Worm (Caenorhabditis elegans) whole organism, L2 larva: Measurements from ENCODE around the gene tatn-1.

Experiments
- C34F6.9 ChIP-seq: fragments of 150-350 bp; optimal IDR thresholded peaks from 2 replicates; lab custom pipeline; 2014; ENCODE audit warnings: missing biosample characterization, missing genetic modification characterization
- F13H6.1 ChIP-seq: sonication (generic microtip); optimal IDR thresholded peaks from 2 replicates; lab custom pipeline; 2016; ENCODE audit warnings: missing genetic modification characterization, missing compliant biosample characterization
- R02D3.7 ChIP-seq: fragments of 150-350 bp; optimal IDR thresholded peaks from 2 replicates; lab custom pipeline; 2014; ENCODE audit warnings: missing biosample characterization, missing genetic modification characterization
- Y55F3AM.14 ChIP-seq: fragments of 200-800 bp; sonication (Bioruptor generic); optimal IDR thresholded peaks from 2 replicates; lab custom pipeline; 2018; ENCODE audit warnings: mild to moderate bottlenecking, missing genetic modification characterization, missing compliant biosample characterization
- alr-1 ChIP-seq: fragments of 150-350 bp; optimal IDR thresholded peaks from 2 replicates; lab custom pipeline; 2014; ENCODE audit warnings: missing biosample characterization, missing genetic modification characterization
- ama-1 ChIP-seq: fragments of 150-350 bp; optimal IDR thresholded peaks from 2 replicates; lab custom pipeline; 2018; ENCODE audit warnings: inconsistent platforms
- blmp-1 ChIP-seq: sonication (generic microtip); optimal IDR thresholded peaks from 2 replicates; lab custom pipeline; 2017; ENCODE audit warnings: missing genetic modification characterization, mild to moderate bottlenecking, missing compliant biosample characterization, antibody characterized with exemption, moderate library complexity; ENCODE audit not compliant: insufficient read depth
- ceh-16 ChIP-seq: fragments of 150-350 bp; optimal IDR thresholded peaks from 2 replicates; lab custom pipeline; 2014; ENCODE audit warnings: missing biosample characterization, missing genetic modification characterization
- crh-2 ChIP-seq: sonication (generic microtip); optimal IDR thresholded peaks from 2 replicates; lab custom pipeline; 2017; ENCODE audit warnings: missing biosample characterization, missing genetic modification characterization
- dmd-4 ChIP-seq: sonication (generic microtip); optimal IDR thresholded peaks from 2 replicates; lab custom pipeline; 2017; ENCODE audit warnings: missing biosample characterization, missing genetic modification characterization
- elt-3 ChIP-seq: sonication (generic microtip); optimal IDR thresholded peaks from 2 replicates; lab custom pipeline; 2017; ENCODE audit warnings: missing biosample characterization, missing genetic modification characterization
- fos-1 ChIP-seq: fragments of 150-350 bp; optimal IDR thresholded peaks from 2 replicates; lab custom pipeline; 2014; ENCODE audit warnings: missing biosample characterization, missing genetic modification characterization
- gmeb-1 ChIP-seq: fragments of 150-350 bp; optimal IDR thresholded peaks from 2 replicates; lab custom pipeline; 2014; ENCODE audit warnings: missing biosample characterization, missing genetic modification characterization
- lin-11 ChIP-seq: fragments of 150-350 bp; sonication (generic microtip); optimal IDR thresholded peaks from 2 replicates; lab custom pipeline; 2014; ENCODE audit warnings: missing biosample characterization, missing genetic modification characterization, inconsistent platforms, mixed read lengths
- lin-13 ChIP-seq: fragments of 150-350 bp; optimal IDR thresholded peaks from 2 replicates; lab custom pipeline; 2014; ENCODE audit warnings: missing biosample characterization, missing genetic modification reagents, missing genetic modification characterization
- lsy-2 ChIP-seq, 2 experiments: fragments of 150-350 bp in 1 of 2; sonication (generic microtip) in 1 of 2; optimal IDR thresholded peaks; 2 replicates each; lab custom pipeline; 2014 to 2017; ENCODE audit warnings: missing biosample characterization in 2 of 2, missing genetic modification characterization in 2 of 2
- mab-5 ChIP-seq: fragments of 150-350 bp; optimal IDR thresholded peaks from 2 replicates; lab custom pipeline; 2014; ENCODE audit warnings: missing biosample characterization, missing genetic modification characterization
- mdl-1 ChIP-seq, 2 experiments: fragments of 150-350 bp in 1 of 2; sonication (generic microtip) in 1 of 2; optimal IDR thresholded peaks; 2 replicates each; lab custom pipeline; 2017; ENCODE audit warnings: missing biosample characterization in 2 of 2, missing genetic modification characterization in 2 of 2
- nhr-10 ChIP-seq: sonication (generic microtip); optimal IDR thresholded peaks from 2 replicates; lab custom pipeline; 2017; ENCODE audit warnings: missing biosample characterization, missing genetic modification characterization
- nhr-129 ChIP-seq: fragments of 150-350 bp; optimal IDR thresholded peaks from 2 replicates; lab custom pipeline; 2014; ENCODE audit warnings: missing biosample characterization, missing genetic modification characterization
- nhr-21 ChIP-seq: fragments of 150-350 bp; optimal IDR thresholded peaks from 2 replicates; lab custom pipeline; 2014; ENCODE audit warnings: missing biosample characterization, missing genetic modification characterization
- nhr-237 ChIP-seq: fragments of 150-350 bp; optimal IDR thresholded peaks from 2 replicates; lab custom pipeline; 2014; ENCODE audit warnings: missing biosample characterization, missing genetic modification characterization
- nhr-25 ChIP-seq: fragments of 150-350 bp; sonication (generic microtip); optimal IDR thresholded peaks from 3 replicates; lab custom pipeline; 2014; ENCODE audit warnings: missing biosample characterization, missing genetic modification characterization
- nhr-6 ChIP-seq: fragments of 150-350 bp; optimal IDR thresholded peaks from 2 replicates; lab custom pipeline; 2014; ENCODE audit warnings: missing biosample characterization, missing genetic modification characterization
- nhr-77 ChIP-seq: fragments of 150-350 bp; optimal IDR thresholded peaks from 2 replicates; lab custom pipeline; 2014; ENCODE audit warnings: missing biosample characterization, missing genetic modification characterization
- peb-1 ChIP-seq: fragments of 150-350 bp; optimal IDR thresholded peaks from 2 replicates; lab custom pipeline; 2014; ENCODE audit warnings: missing biosample characterization, missing genetic modification characterization
- sem-4 ChIP-seq: fragments of 150-350 bp; optimal IDR thresholded peaks from 2 replicates; lab custom pipeline; 2014; ENCODE audit warnings: missing biosample characterization, missing genetic modification reagents, missing genetic modification characterization
- sma-3 ChIP-seq: sonication (generic microtip); optimal IDR thresholded peaks from 2 replicates; lab custom pipeline; 2016; ENCODE audit warnings: missing genetic modification reagents, missing genetic modification characterization, missing compliant biosample characterization
- sma-9 ChIP-seq, 2 experiments: fragments of 150-350 bp in 1 of 2; sonication (generic microtip) in 1 of 2; optimal IDR thresholded peaks; 2 replicates each; lab custom pipeline; 2014 to 2016; ENCODE audit warnings: missing genetic modification characterization in 2 of 2, mild to moderate bottlenecking in 1 of 2, missing biosample characterization in 1 of 2, missing compliant biosample characterization in 1 of 2, missing genetic modification reagents in 1 of 2, moderate library complexity in 1 of 2
- snpc-4 ChIP-seq: fragments of 150-350 bp; optimal IDR thresholded peaks from 2 replicates; lab custom pipeline; 2014; ENCODE audit warnings: missing biosample characterization, missing genetic modification characterization
- unc-39 ChIP-seq: fragments of 150-350 bp; optimal IDR thresholded peaks from 2 replicates; lab custom pipeline; 2014; ENCODE audit warnings: missing biosample characterization, missing genetic modification characterization
- unc-55 ChIP-seq: fragments of 150-350 bp; sonication (generic microtip); optimal IDR thresholded peaks from 3 replicates; lab custom pipeline; 2014; ENCODE audit warnings: missing biosample characterization, missing genetic modification reagents, missing genetic modification characterization
- unc-62 ChIP-seq: fragments of 150-350 bp; optimal IDR thresholded peaks from 2 replicates; lab custom pipeline; 2014; ENCODE audit warnings: missing biosample characterization, missing genetic modification reagents, missing genetic modification characterization
- zag-1 ChIP-seq: fragments of 150-350 bp; optimal IDR thresholded peaks from 2 replicates; lab custom pipeline; 2014; ENCODE audit warnings: missing biosample characterization, missing genetic modification characterization
- ztf-1 ChIP-seq: fragments of 200-800 bp; sonication (Bioruptor generic); conservative IDR thresholded peaks from 2 replicates; pipeline ENCODE4 v1.3.6; 2022; ENCODE audit warnings: missing genetic modification characterization, missing compliant biosample characterization
- ztf-11 ChIP-seq: sonication (generic microtip); optimal IDR thresholded peaks from 2 replicates; lab custom pipeline; 2017; ENCODE audit warnings: missing biosample characterization, missing genetic modification characterization
- ztf-4 ChIP-seq: fragments of 150-350 bp; optimal IDR thresholded peaks from 2 replicates; lab custom pipeline; 2014; ENCODE audit warnings: missing biosample characterization, missing genetic modification characterization

tatn-1 gene

ce11 chrX:14818464-14819259 is 27.9 kb downstream of the tatn-1 start, which contains the start of gene epn-1 (continued):
- TF ChIP-seq alr-1 (tag; lab: Kevin White, UChicago) (no peak), unc-55 (GFP tag; lab: Kevin White, UChicago) (peak; percentile 90), ztf-1 (no peak), sem-4 (peak; percentile 96), crh-2 (tag; lab: Kevin White, UChicago) (peak; percentile 96), ztf-4 (tag; lab: Kevin White, UChicago) (peak; percentile 94), fos-1 (tag; lab: Kevin White, UChicago) (peak; percentile 89), elt-3 (tag; lab: Kevin White, UChicago) (no peak), blmp-1 (tag; lab: Kevin White, UChicago) (peak; percentile 69), nhr-237 (tag; lab: Kevin White, UChicago) (peak; percentile 58), lin-11 (peak; percentile 98)

- no peak for TF ChIP-seq C34F6.9
- peak; percentile 13 for TF ChIP-seq lin-13 (GFP tag; lab: Kevin White, UChicago)
Measured at ce11 chrX:14819495-14819894, 28.7 kb downstream of the tatn-1 start.

- TF ChIP-seq F13H6.1 (tag; lab: Kevin White, UChicago): peak; percentile 77
- no peak for TF ChIP-seq R02D3.7 (tag; lab: Kevin White, UChicago)
- TF ChIP-seq nhr-6: peak; percentile 8
- TF ChIP-seq ama-1 (lab: Kevin White, UChicago): no peak
- TF ChIP-seq unc-62 (GFP tag; lab: Kevin White, UChicago): no peak
- TF ChIP-seq sem-4: peak; percentile 15
- peak; percentile 16 for TF ChIP-seq gmeb-1 (tag; lab: Kevin White, UChicago)
- TF ChIP-seq nhr-129 (tag; lab: Kevin White, UChicago): peak; percentile 53
- no peak for TF ChIP-seq dmd-4 (tag; lab: Kevin White, UChicago)
- peak; percentile 5 for TF ChIP-seq ceh-16 (tag; lab: Kevin White, UChicago)
- no peak for TF ChIP-seq Y55F3AM.14 (GFP tag; lab: Kevin White, UChicago)
- peak; percentile 46 for TF ChIP-seq lin-13 (GFP tag; lab: Kevin White, UChicago)
- peak; percentile 84 for TF ChIP-seq C34F6.9
- peak; percentile 63 for TF ChIP-seq unc-55 (GFP tag; lab: Kevin White, UChicago)
- TF ChIP-seq fos-1 (tag; lab: Kevin White, UChicago): peak; percentile 86
- no peak for TF ChIP-seq ztf-1
- peak; percentile 10 for TF ChIP-seq blmp-1 (tag; lab: Kevin White, UChicago)
- peak in 1 of 2 experiments; percentile 75 for TF ChIP-seq lsy-2 (tag; optimal IDR thresholded peaks at IDR 0.05; lab: Kevin White, UChicago)
- TF ChIP-seq unc-39: no peak
- TF ChIP-seq nhr-21 (tag; lab: Kevin White, UChicago): peak; percentile 21
- peak; percentile 78 for TF ChIP-seq sma-9 (GFP tag; optimal IDR thresholded peaks at IDR 0.05; lab: Kevin White, UChicago)
- no peak for TF ChIP-seq sma-9 (tag; optimal IDR thresholded peaks at IDR 0.05; lab: Kevin White, UChicago)
- no peak for TF ChIP-seq nhr-237 (tag; lab: Kevin White, UChicago)
- no peak for TF ChIP-seq mab-5 (tag; lab: Kevin White, UChicago)
- peak; percentile 12 for TF ChIP-seq snpc-4 (tag; lab: Kevin White, UChicago)
- peak; percentile 62 to 71 for TF ChIP-seq mdl-1 (tag; optimal IDR thresholded peaks at IDR 0.05; lab: Kevin White, UChicago)
- TF ChIP-seq lin-11: peak; percentile 78
- TF ChIP-seq zag-1 (tag; lab: Kevin White, UChicago): peak; percentile 16
- TF ChIP-seq sma-3 (GFP tag; lab: Kevin White, UChicago): peak; percentile 70
- peak; percentile 91 for TF ChIP-seq crh-2 (tag; lab: Kevin White, UChicago)
- peak; percentile 77 for TF ChIP-seq nhr-25
Measured at ce11 chrX:14824490-14825050, 33.8 kb downstream of the tatn-1 start, which contains the start of gene mbk-1. Gene mbk-1, minus strand, starts transcription at chrX:14824540.

ce11 chrX:14828766-14829165 is 38.0 kb downstream of the tatn-1 start:
- TF ChIP-seq ztf-11 (tag; lab: Kevin White, UChicago): no peak
- no peak for TF ChIP-seq gmeb-1 (tag; lab: Kevin White, UChicago)
- TF ChIP-seq lsy-2 (tag; optimal IDR thresholded peaks at IDR 0.05; lab: Kevin White, UChicago): no peak
- TF ChIP-seq nhr-10 (tag; lab: Kevin White, UChicago): no peak
- no peak for TF ChIP-seq fos-1 (tag; lab: Kevin White, UChicago)
- TF ChIP-seq peb-1: no peak
- no peak for TF ChIP-seq unc-55 (GFP tag; lab: Kevin White, UChicago)
- TF ChIP-seq nhr-77 (tag; lab: Kevin White, UChicago): no peak
- TF ChIP-seq lin-11: no peak
- TF ChIP-seq nhr-6: no peak
- no peak for TF ChIP-seq C34F6.9
- TF ChIP-seq snpc-4 (tag; lab: Kevin White, UChicago): no peak
- TF ChIP-seq crh-2 (tag; lab: Kevin White, UChicago): no peak
